Worm (Caenorhabditis elegans): ENCODE data around the gene C07A9.13.

Gene C07A9.13

ce11 chrIII:9711163-9711562, 30.1 kb upstream of the C07A9.13 start:
- TF ChIP-seq ztf-29 (GFP tag; IDR thresholded peaks at IDR 0.05) (no peak), ref-1 (GFP tag; conservative IDR thresholded peaks at IDR 0.05) (no peak), cog-1 (tag; optimal IDR thresholded peaks at IDR 0.05) (no peak), T22C8.4 (GFP tag; IDR thresholded peaks at IDR 0.05) (no peak), tab-1 (GFP tag; IDR thresholded peaks at IDR 0.05) (no peak), med-1 (GFP tag; optimal IDR thresholded peaks at IDR 0.05; ENCODE audit: insufficient read depth) (no peak), ztf-23 (GFP tag; IDR thresholded peaks at IDR 0.05) (no peak), flt-1 (GFP tag; IDR thresholded peaks at IDR 0.05) (no peak), klf-2 (GFP tag; conservative IDR thresholded peaks at IDR 0.05) (no peak)

- no peak for TF ChIP-seq ztf-29 (GFP tag; IDR thresholded peaks at IDR 0.05)
- TF ChIP-seq cog-1 (tag; optimal IDR thresholded peaks at IDR 0.05), result no peak
- TF ChIP-seq flt-1 (GFP tag; IDR thresholded peaks at IDR 0.05), result no peak; the same call in 1 of the 2 replicates
- TF ChIP-seq ztf-23 (GFP tag; IDR thresholded peaks at IDR 0.05), result no peak
- no peak for TF ChIP-seq tab-1 (GFP tag; IDR thresholded peaks at IDR 0.05)
- TF ChIP-seq ref-1 (GFP tag; conservative IDR thresholded peaks at IDR 0.05), result no peak; the same call in 1 of the 2 replicates
- TF ChIP-seq klf-2 (GFP tag; conservative IDR thresholded peaks at IDR 0.05), result no peak
- no peak for TF ChIP-seq T22C8.4 (GFP tag; IDR thresholded peaks at IDR 0.05)
- no peak for TF ChIP-seq med-1 (GFP tag; optimal IDR thresholded peaks at IDR 0.05; ENCODE audit: insufficient read depth)
These were observed 24.2 kb upstream of the C07A9.13 start for ce11 chrIII:9705157-9705905.

- TF ChIP-seq ztf-29 (GFP tag; IDR thresholded peaks at IDR 0.05), result no peak
- no peak for TF ChIP-seq tab-1 (GFP tag; IDR thresholded peaks at IDR 0.05)
- no peak for TF ChIP-seq ref-1 (GFP tag; conservative IDR thresholded peaks at IDR 0.05)
- no peak for TF ChIP-seq klf-2 (GFP tag; conservative IDR thresholded peaks at IDR 0.05)
- TF ChIP-seq cog-1 (tag; optimal IDR thresholded peaks at IDR 0.05), result no peak
- no peak for TF ChIP-seq flt-1 (GFP tag; IDR thresholded peaks at IDR 0.05)
- no peak for TF ChIP-seq med-1 (GFP tag; optimal IDR thresholded peaks at IDR 0.05; ENCODE audit: insufficient read depth)
- no peak for TF ChIP-seq ztf-23 (GFP tag; IDR thresholded peaks at IDR 0.05)
- TF ChIP-seq T22C8.4 (GFP tag; IDR thresholded peaks at IDR 0.05), result no peak
These were observed 23.5 kb upstream of the C07A9.13 start for ce11 chrIII:9704606-9704938.

- no peak for TF ChIP-seq T22C8.4 (GFP tag; IDR thresholded peaks at IDR 0.05)
- TF ChIP-seq ztf-23 (GFP tag; IDR thresholded peaks at IDR 0.05), result 0 out of 2 replicates have a peak, but pooled peaks have one; percentile 57
- peak; percentile 64 for TF ChIP-seq cog-1 (tag; optimal IDR thresholded peaks at IDR 0.05)
These were observed 22.9 kb upstream of the C07A9.13 start for ce11 chrIII:9703747-9704605.

ce11 chrIII:9702665-9703252, 21.7 kb upstream of the C07A9.13 start:
- TF ChIP-seq T22C8.4 (GFP tag; IDR thresholded peaks at IDR 0.05) (no peak), tab-1 (GFP tag; IDR thresholded peaks at IDR 0.05) (no peak), flt-1 (GFP tag; IDR thresholded peaks at IDR 0.05) (peak; percentile 36; the same call in 1 of the 2 replicates)

- no peak for TF ChIP-seq ztf-23 (GFP tag; IDR thresholded peaks at IDR 0.05)
These were observed 20.7 kb upstream of the C07A9.13 start for ce11 chrIII:9701798-9702197.

- TF ChIP-seq ztf-23 (GFP tag; IDR thresholded peaks at IDR 0.05), result no peak
- TF ChIP-seq flt-1 (GFP tag; IDR thresholded peaks at IDR 0.05), result no peak
- TF ChIP-seq T22C8.4 (GFP tag; IDR thresholded peaks at IDR 0.05), result no peak
- no peak for TF ChIP-seq cog-1 (tag; optimal IDR thresholded peaks at IDR 0.05)
- TF ChIP-seq med-1 (GFP tag; optimal IDR thresholded peaks at IDR 0.05; ENCODE audit: insufficient read depth), result no peak
- TF ChIP-seq klf-2 (GFP tag; conservative IDR thresholded peaks at IDR 0.05), result no peak
- no peak for TF ChIP-seq ztf-29 (GFP tag; IDR thresholded peaks at IDR 0.05)
- TF ChIP-seq tab-1 (GFP tag; IDR thresholded peaks at IDR 0.05), result no peak
- no peak for TF ChIP-seq ref-1 (GFP tag; conservative IDR thresholded peaks at IDR 0.05)
These were observed 19.1 kb upstream of the C07A9.13 start for ce11 chrIII:9700114-9700690.

- no peak for TF ChIP-seq flt-1 (GFP tag; IDR thresholded peaks at IDR 0.05)
These were observed 18.5 kb upstream of the C07A9.13 start, which contains the start of gene tlk-1 for ce11 chrIII:9699576-9699975. tlk-1 (plus strand) TSS chrIII:9699876.

ce11 chrIII:9698635-9699396, 17.7 kb upstream of the C07A9.13 start:
- TF ChIP-seq tab-1 (GFP tag; IDR thresholded peaks at IDR 0.05) (no peak), T22C8.4 (GFP tag; IDR thresholded peaks at IDR 0.05) (no peak), ztf-23 (GFP tag; IDR thresholded peaks at IDR 0.05) (no peak), cog-1 (tag; optimal IDR thresholded peaks at IDR 0.05) (no peak), klf-2 (GFP tag; conservative IDR thresholded peaks at IDR 0.05) (no peak), flt-1 (GFP tag; IDR thresholded peaks at IDR 0.05) (no peak), med-1 (GFP tag; optimal IDR thresholded peaks at IDR 0.05; ENCODE audit: insufficient read depth) (no peak), ztf-29 (GFP tag; IDR thresholded peaks at IDR 0.05) (no peak), ref-1 (GFP tag; conservative IDR thresholded peaks at IDR 0.05) (no peak)
